Worm (Caenorhabditis elegans): ENCODE results near the gene C14B1.8.
A peak's percentile ranks its signal among the peaks of the same experiment; 100 is the strongest.
"Not testable (repeated sequence)": the region's sequence is repeated elsewhere in the genome, so short reads cannot be mapped to it uniquely, and the experiment has no call there.

C14B1.8 gene

ce11 chrIII:3698366-3698765, 21.1 kb downstream of the C14B1.8 start:
- no peak for TF ChIP-seq snpc-4 (tag; optimal IDR thresholded peaks at IDR 0.05)
- TF ChIP-seq tbx-2 (tag; optimal IDR thresholded peaks at IDR 0.05) = no peak
- no peak for TF ChIP-seq unc-62 (GFP tag; optimal IDR thresholded peaks at IDR 0.05)
- no peak for TF ChIP-seq nhr-47 (tag; optimal IDR thresholded peaks at IDR 0.05)
- TF ChIP-seq mep-1 (tag; optimal IDR thresholded peaks at IDR 0.05) = no peak

- TF ChIP-seq nhr-19 (GFP tag; conservative IDR thresholded peaks at IDR 0.05) (peak; percentile 46), isw-1 (GFP tag; IDR thresholded peaks at IDR 0.05) (0 out of 2 replicates have a peak, but pooled peaks have one; percentile 4), efl-1 (GFP tag; optimal IDR thresholded peaks at IDR 0.05 in 1 of 2) (peak in 1 of 2 experiments; percentile 57)
- not testable (repeated sequence) for TF ChIP-seq efl-1 (optimal IDR thresholded peaks at IDR 0.05)
Observed at ce11 chrIII:3697181-3697580, 22.3 kb downstream of the C14B1.8 start.

ce11 chrIII:3695398-3695797, 24.1 kb downstream of the C14B1.8 start:
- peak; percentile 24 for TF ChIP-seq nhr-20 (tag; optimal IDR thresholded peaks at IDR 0.05)
- TF ChIP-seq grh-1 (GFP tag; IDR thresholded peaks at IDR 0.05) = peak; percentile 77
- peak; percentile 16 for TF ChIP-seq nhr-90 (tag; optimal IDR thresholded peaks at IDR 0.05; ENCODE audit: poor library complexity)
- TF ChIP-seq xbp-1 (tag; optimal IDR thresholded peaks at IDR 0.05) = peak; percentile 6
- TF ChIP-seq isw-1 (GFP tag; IDR thresholded peaks at IDR 0.05) = peak; percentile 65
- TF ChIP-seq unc-86 (tag; optimal IDR thresholded peaks at IDR 0.05) = peak; percentile 31
- peak in 1 of 3 experiments; percentile 16 for TF ChIP-seq ceh-82 (tag; optimal IDR thresholded peaks at IDR 0.05)
- TF ChIP-seq nhr-71 (tag; optimal IDR thresholded peaks at IDR 0.05) = peak; percentile 55
- 0 out of 2 replicates have a peak, but pooled peaks have one; percentile 24 for TF ChIP-seq ceh-88 (GFP tag; IDR thresholded peaks at IDR 0.05)
- peak; percentile 28 for TF ChIP-seq dsc-1 (tag; optimal IDR thresholded peaks at IDR 0.05)
- TF ChIP-seq dpl-1 (GFP tag; optimal IDR thresholded peaks at IDR 0.05) = peak in 1 of 3 experiments; percentile 7
- peak; percentile 27 for TF ChIP-seq sox-4 (tag; optimal IDR thresholded peaks at IDR 0.05)
- peak; percentile 45 for TF ChIP-seq rnt-1 (tag; optimal IDR thresholded peaks at IDR 0.05)
- peak; percentile 80 for TF ChIP-seq nhr-19 (GFP tag; conservative IDR thresholded peaks at IDR 0.05)
- TF ChIP-seq unc-98 (GFP tag; IDR thresholded peaks at IDR 0.05) = peak; percentile 9; the same call in 1 of the 2 replicates
- peak; percentile 77 for TF ChIP-seq mab-9 (GFP tag; IDR thresholded peaks at IDR 0.05)
- TF ChIP-seq nhr-47 (tag; optimal IDR thresholded peaks at IDR 0.05) = peak; percentile 64
- TF ChIP-seq swsn-7 (tag; optimal IDR thresholded peaks at IDR 0.05) = peak; percentile 47
- TF ChIP-seq snu-23 (GFP tag; optimal IDR thresholded peaks at IDR 0.05) = peak; percentile 37
- TF ChIP-seq lir-3 (tag; optimal IDR thresholded peaks at IDR 0.05; ENCODE audit: poor library complexity) = peak; percentile 34
- TF ChIP-seq efl-1 (optimal IDR thresholded peaks at IDR 0.05) = peak; percentile 42 to 55
- TF ChIP-seq efl-1 (GFP tag; optimal IDR thresholded peaks at IDR 0.05 in 1 of 2) = peak; percentile 4 to 87
- peak; percentile 71 for TF ChIP-seq nhr-85 (tag)
- TF ChIP-seq lin-14 (GFP tag; optimal IDR thresholded peaks at IDR 0.05) = peak; percentile 51
- TF ChIP-seq tbx-2 (tag; optimal IDR thresholded peaks at IDR 0.05) = peak; percentile 26

ce11 chrIII:3694572-3694971, 24.9 kb downstream of the C14B1.8 start, which contains the start of gene npr-15:
TSS of gene npr-15 (minus strand) at chrIII:3694672.
- TF ChIP-seq irx-1 (tag; optimal IDR thresholded peaks at IDR 0.05) (no peak), ceh-90 (tag; optimal IDR thresholded peaks at IDR 0.05) (no peak), lsy-2 (tag; optimal IDR thresholded peaks at IDR 0.05) (no peak), nhr-19 (GFP tag; conservative IDR thresholded peaks at IDR 0.05) (no peak), nhr-11 (tag; optimal IDR thresholded peaks at IDR 0.05) (no peak), nhr-85 (tag) (no peak), lin-39 (tag; optimal IDR thresholded peaks at IDR 0.05) (no peak), pax-3 (tag; optimal IDR thresholded peaks at IDR 0.05) (no peak), lin-14 (GFP tag; optimal IDR thresholded peaks at IDR 0.05) (no peak), sptf-1 (tag; optimal IDR thresholded peaks at IDR 0.05) (no peak), ceh-8 (GFP tag; optimal IDR thresholded peaks at IDR 0.05) (no peak), elt-3 (tag; optimal IDR thresholded peaks at IDR 0.05) (no peak)

Data from whole organism, L1 larva.